Worm (Caenorhabditis elegans) whole organism, L3 larva: ENCODE data around the gene idpa-1.

ENCODE experiments used
- ZK546.5 ChIP-seq: sonication (generic microtip); optimal IDR thresholded peaks from 2 replicates; lab custom pipeline; 2017; ENCODE audit warnings: missing biosample characterization, missing genetic modification characterization
- fos-1 ChIP-seq: fragments of 150-350 bp; optimal IDR thresholded peaks from 2 replicates; lab custom pipeline; 2014; ENCODE audit warnings: missing biosample characterization, missing genetic modification characterization
- nhr-25 ChIP-seq: sonication (generic microtip); optimal IDR thresholded peaks from 2 replicates; lab custom pipeline; 2017; ENCODE audit warnings: missing biosample characterization, missing genetic modification characterization
- nhr-76 ChIP-seq: fragments of 150-350 bp; sonication (generic microtip); optimal IDR thresholded peaks from 5 replicates; lab custom pipeline; 2014; ENCODE audit warnings: missing biosample characterization, missing genetic modification characterization
- nhr-77 ChIP-seq: fragments of 150-350 bp; optimal IDR thresholded peaks from 2 replicates; lab custom pipeline; 2014; ENCODE audit warnings: missing biosample characterization, missing genetic modification characterization

DNA sequence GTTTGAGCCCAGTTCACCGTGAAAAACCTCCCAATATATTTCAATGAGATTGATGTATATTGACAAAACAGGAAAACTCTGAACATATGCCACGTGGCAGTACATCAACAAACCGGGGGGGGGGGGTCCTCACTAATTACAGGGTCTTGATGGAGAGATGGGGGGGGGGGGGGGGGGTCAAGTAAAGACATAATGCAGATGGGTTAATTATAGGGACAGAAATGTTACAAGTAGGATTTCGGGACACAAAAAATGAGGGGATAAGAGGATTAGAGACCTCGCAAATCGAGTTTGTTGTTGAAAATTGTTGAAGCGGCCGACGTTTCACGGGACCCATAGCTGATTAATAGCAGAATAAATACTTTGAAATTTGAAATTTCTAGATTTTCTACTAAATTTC lies 11.9 kb upstream of the idpa-1 start:
- TF ChIP-seq fos-1 (no peak), nhr-76 (tag; lab: Kevin White, UChicago) (no peak), ZK546.5 (tag; lab: Kevin White, UChicago) (no peak), nhr-77 (no peak), nhr-25 (tag; lab: Kevin White, UChicago) (no peak)
